Worm (Caenorhabditis elegans) whole organism, L2 larva: Measurements from ENCODE around the gene F54A3.2.

Experiments used
- F13H6.1 ChIP-seq: sonication (generic microtip); optimal IDR thresholded peaks from 2 replicates; lab custom pipeline; 2016; ENCODE audit warnings: missing genetic modification characterization, missing compliant biosample characterization
- crh-2 ChIP-seq: sonication (generic microtip); optimal IDR thresholded peaks from 2 replicates; lab custom pipeline; 2017; ENCODE audit warnings: missing biosample characterization, missing genetic modification characterization
- dmd-4 ChIP-seq: sonication (generic microtip); optimal IDR thresholded peaks from 2 replicates; lab custom pipeline; 2017; ENCODE audit warnings: missing biosample characterization, missing genetic modification characterization
- elt-3 ChIP-seq: sonication (generic microtip); optimal IDR thresholded peaks from 2 replicates; lab custom pipeline; 2017; ENCODE audit warnings: missing biosample characterization, missing genetic modification characterization
- nhr-10 ChIP-seq: sonication (generic microtip); optimal IDR thresholded peaks from 2 replicates; lab custom pipeline; 2017; ENCODE audit warnings: missing biosample characterization, missing genetic modification characterization
- nhr-11 ChIP-seq: fragments of 150-350 bp; optimal IDR thresholded peaks from 2 replicates; lab custom pipeline; 2014; ENCODE audit warnings: missing biosample characterization, missing genetic modification characterization
- nhr-6 ChIP-seq: fragments of 150-350 bp; optimal IDR thresholded peaks from 2 replicates; lab custom pipeline; 2014; ENCODE audit warnings: missing biosample characterization, missing genetic modification characterization
- sem-4 ChIP-seq: fragments of 150-350 bp; optimal IDR thresholded peaks from 2 replicates; lab custom pipeline; 2014; ENCODE audit warnings: missing biosample characterization, missing genetic modification reagents, missing genetic modification characterization
- sma-3 ChIP-seq: sonication (generic microtip); optimal IDR thresholded peaks from 2 replicates; lab custom pipeline; 2016; ENCODE audit warnings: missing genetic modification reagents, missing genetic modification characterization, missing compliant biosample characterization
- unc-39 ChIP-seq: fragments of 150-350 bp; optimal IDR thresholded peaks from 2 replicates; lab custom pipeline; 2014; ENCODE audit warnings: missing biosample characterization, missing genetic modification characterization
- unc-62 ChIP-seq: fragments of 150-350 bp; optimal IDR thresholded peaks from 2 replicates; lab custom pipeline; 2014; ENCODE audit warnings: missing biosample characterization, missing genetic modification reagents, missing genetic modification characterization
- ztf-1 ChIP-seq: fragments of 200-800 bp; sonication (Bioruptor generic); conservative IDR thresholded peaks from 2 replicates; pipeline ENCODE4 v1.3.6; 2022; ENCODE audit warnings: missing genetic modification characterization, missing compliant biosample characterization
- ztf-4 ChIP-seq: fragments of 150-350 bp; optimal IDR thresholded peaks from 2 replicates; lab custom pipeline; 2014; ENCODE audit warnings: missing biosample characterization, missing genetic modification characterization

The F54A3.2 gene

ce11 chrII:2295817-2296315 is 52.4 kb downstream of the F54A3.2 start, which contains the start of gene fbxc-25:
Gene fbxc-25, minus strand, starts transcription at chrII:2296265.
- TF ChIP-seq nhr-6 (no peak), crh-2 (no peak), ztf-1 (GFP tag; lab: Robert Waterston, UW) (no peak), ztf-4 (no peak), unc-39 (tag; lab: Kevin White, UChicago) (no peak), nhr-10 (tag; lab: Kevin White, UChicago) (no peak), dmd-4 (tag; lab: Kevin White, UChicago) (no peak)

ce11 chrII:2298742-2299141 is 55.3 kb downstream of the F54A3.2 start, which contains the start of gene B0281.4:
Gene B0281.4, minus strand, starts transcription at chrII:2298842.
- TF ChIP-seq nhr-11 (tag; lab: Kevin White, UChicago), result no peak

ce11 chrII:2300861-2301260 is 57.4 kb downstream of the F54A3.2 start, which contains the start of gene B0281.5:
Gene B0281.5, minus strand, starts transcription at chrII:2300961.
- no peak for TF ChIP-seq sma-3
- TF ChIP-seq unc-62 (GFP tag; lab: Kevin White, UChicago), result no peak
- no peak for TF ChIP-seq nhr-6
- no peak for TF ChIP-seq elt-3
- TF ChIP-seq, all 48 proteins: peak for 0

DNA sequence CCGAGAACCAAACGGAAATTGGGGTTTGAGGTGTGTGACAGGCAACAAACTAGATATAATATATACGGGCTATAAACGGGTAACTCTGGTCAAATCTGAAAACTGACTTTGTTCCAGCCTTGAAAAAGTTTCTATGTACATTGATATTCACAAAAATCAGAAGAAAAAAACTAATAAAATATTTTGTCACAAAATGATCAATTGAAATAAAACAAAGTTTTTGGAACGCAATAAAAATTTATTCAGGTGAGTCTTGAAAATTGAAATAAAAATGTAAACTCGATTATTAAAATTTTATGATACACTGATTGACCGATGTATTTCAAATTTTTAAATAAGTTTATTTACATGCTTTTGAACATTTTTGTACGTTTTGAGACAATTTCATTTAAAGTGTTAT is 58.9 kb downstream of the F54A3.2 start, which contains the start of gene B0281.6:
TSS of gene B0281.6 (minus strand) at position 101 of the 400 bp plus-strand sequence.
- no peak for TF ChIP-seq sem-4 (tag; lab: Kevin White, UChicago)
- no peak for TF ChIP-seq sma-3
- TF ChIP-seq F13H6.1, result no peak
